Worm (Caenorhabditis elegans) whole organism, L4 larva: Measurements from ENCODE around the gene Y22D7AL.1.

Experiments
- F26F4.8 ChIP-seq: fragments of 200-800 bp; sonication (Bioruptor generic); conservative IDR thresholded peaks from 2 replicates; pipeline ENCODE4 v1.3.6; 2022; ENCODE audit warnings: missing genetic modification characterization, missing compliant biosample characterization
- F44E2.7 ChIP-seq: fragments of 200-800 bp; sonication (Bioruptor generic); IDR thresholded peaks from 2 replicates; pipeline ENCODE4 v2.1.2; 2022; ENCODE audit warnings: missing genetic modification characterization, missing compliant biosample characterization
- T20F7.1 ChIP-seq: fragments of 200-800 bp; sonication (Bioruptor generic); optimal IDR thresholded peaks from 2 replicates; lab custom pipeline; 2018; ENCODE audit warnings: mild to moderate bottlenecking, missing genetic modification characterization, missing compliant biosample characterization
- T26A8.4 ChIP-seq: fragments of 200-800 bp; sonication (Bioruptor generic); IDR thresholded peaks from 2 replicates; pipeline ENCODE4 v1.3.6; 2022; ENCODE audit warnings: missing genetic modification characterization, missing compliant biosample characterization
- Y75B8A.6 ChIP-seq: fragments of 200-800 bp; sonication (Bioruptor generic); IDR thresholded peaks from 2 replicates; pipeline ENCODE4 v1.3.6; 2022; ENCODE audit warnings: missing genetic modification reagents, missing genetic modification characterization, missing compliant biosample characterization
- aha-1 ChIP-seq: fragments of 150-350 bp; peaks from one replicate; lab custom pipeline; 2014; ENCODE audit warnings: missing biosample characterization, missing genetic modification characterization
- aly-2 ChIP-seq: sonication (generic microtip); optimal IDR thresholded peaks from 2 replicates; lab custom pipeline; 2018; ENCODE audit warnings: missing biosample characterization, missing genetic modification characterization
- ama-1 ChIP-seq: fragments of 150-350 bp; optimal IDR thresholded peaks from 2 replicates; lab custom pipeline; 2014; ENCODE audit warnings: inconsistent platforms, mixed read lengths
- arid-1 ChIP-seq: fragments of 200-800 bp; sonication (Bioruptor generic); conservative IDR thresholded peaks from 2 replicates; pipeline ENCODE4 v1.3.6; 2022; ENCODE audit warnings: missing genetic modification reagents, missing genetic modification characterization, missing compliant biosample characterization
- ceh-28 ChIP-seq: fragments of 150-350 bp; optimal IDR thresholded peaks from 2 replicates; lab custom pipeline; 2014; ENCODE audit warnings: missing biosample characterization, missing genetic modification reagents, missing genetic modification characterization
- ceh-62 ChIP-seq: sonication (generic microtip); optimal IDR thresholded peaks from 2 replicates; lab custom pipeline; 2017; ENCODE audit warnings: missing biosample characterization, missing genetic modification characterization
- daf-12 ChIP-seq: fragments of 150-350 bp; optimal IDR thresholded peaks from 2 replicates; lab custom pipeline; 2014; ENCODE audit warnings: missing biosample characterization, missing genetic modification reagents, missing genetic modification characterization
- daf-16 ChIP-seq, 3 experiments: sonication (generic microtip); optimal IDR thresholded peaks; 2 replicates each; lab custom pipeline; 2016 to 2017; ENCODE audit warnings: missing genetic modification characterization in 3 of 3, missing genetic modification reagents in 3 of 3, mild to moderate bottlenecking in 2 of 3, missing compliant biosample characterization in 2 of 3, missing biosample characterization in 1 of 3, moderate library complexity in 1 of 3
- dmd-6 ChIP-seq: fragments of 200-800 bp; sonication (Bioruptor generic); IDR thresholded peaks from 2 replicates; pipeline ENCODE4 v1.3.6; 2022; ENCODE audit warnings: missing genetic modification reagents, missing genetic modification characterization, missing compliant biosample characterization
- duxl-1 ChIP-seq: sonication (generic microtip); optimal IDR thresholded peaks from 2 replicates; lab custom pipeline; 2016; ENCODE audit warnings: mild to moderate bottlenecking, missing genetic modification characterization, moderate library complexity, missing compliant biosample characterization; ENCODE audit not compliant: poor library complexity
- egl-27 ChIP-seq: sonication (generic microtip); optimal IDR thresholded peaks from 3 replicates; lab custom pipeline; 2017; ENCODE audit warnings: missing biosample characterization, missing genetic modification reagents, missing genetic modification characterization
- egl-43 ChIP-seq: fragments of 200-800 bp; sonication (Bioruptor generic); IDR thresholded peaks from 2 replicates; pipeline ENCODE4 v1.3.6; 2022; ENCODE audit warnings: missing genetic modification reagents, missing genetic modification characterization, missing compliant biosample characterization
- gei-8 ChIP-seq: fragments of 200-800 bp; sonication (Bioruptor generic); optimal IDR thresholded peaks from 2 replicates; lab custom pipeline; 2018; ENCODE audit warnings: mild to moderate bottlenecking, missing genetic modification characterization, missing compliant biosample characterization
- hif-1 ChIP-seq, 2 experiments: sonication (generic microtip); optimal IDR thresholded peaks; 2 replicates each; lab custom pipeline; 2016 to 2017; ENCODE audit warnings: missing compliant biosample characterization in 2 of 2, missing genetic modification characterization in 2 of 2, missing genetic modification reagents in 2 of 2, missing genotype in 2 of 2, mild to moderate bottlenecking in 1 of 2
- hlh-11 ChIP-seq: fragments of 200-800 bp; sonication (Bioruptor generic); optimal IDR thresholded peaks from 2 replicates; lab custom pipeline; 2018; ENCODE audit warnings: mild to moderate bottlenecking, missing genetic modification characterization, missing compliant biosample characterization
- hlh-30 ChIP-seq: sonication (generic microtip); optimal IDR thresholded peaks from 2 replicates; lab custom pipeline; 2017; ENCODE audit warnings: antibody characterized with exemption, mild to moderate bottlenecking, missing genetic modification characterization, missing compliant biosample characterization; ENCODE audit not compliant: insufficient read depth
- lim-7 ChIP-seq: fragments of 200-800 bp; sonication (Bioruptor generic); IDR thresholded peaks from 2 replicates; pipeline ENCODE4 v1.3.6; 2022; ENCODE audit warnings: missing genetic modification characterization, missing compliant biosample characterization
- lin-15B ChIP-seq: fragments of 150-350 bp; sonication (generic microtip); optimal IDR thresholded peaks from 3 replicates; lab custom pipeline; 2014; ENCODE audit warnings: missing biosample characterization, missing genetic modification characterization
- lin-29 ChIP-seq: fragments of 200-800 bp; sonication (Bioruptor generic); IDR thresholded peaks from 2 replicates; pipeline ENCODE4 v1.3.6; 2022; ENCODE audit warnings: missing genetic modification reagents, missing genetic modification characterization, missing compliant biosample characterization
- lin-38 ChIP-seq: fragments of 200-800 bp; sonication (Bioruptor generic); IDR thresholded peaks from 2 replicates; pipeline ENCODE4 v1.3.6; 2022; ENCODE audit warnings: missing genetic modification reagents, missing genetic modification characterization, missing compliant biosample characterization
- lin-39 ChIP-seq: fragments of 150-350 bp; optimal IDR thresholded peaks from 2 replicates; lab custom pipeline; 2014; ENCODE audit warnings: missing biosample characterization, missing genetic modification reagents, missing genetic modification characterization
- mdl-1 ChIP-seq, 2 experiments: fragments of 150-350 bp in 1 of 2; sonication (generic microtip) in 1 of 2; optimal IDR thresholded peaks; 2 replicates each; lab custom pipeline; 2014 to 2017; ENCODE audit warnings: missing biosample characterization in 2 of 2, missing genetic modification characterization in 2 of 2
- mep-1 ChIP-seq: fragments of 150-350 bp; sonication (generic microtip); optimal IDR thresholded peaks from 3 replicates; lab custom pipeline; 2014; ENCODE audit warnings: missing biosample characterization, missing genetic modification characterization
- mes-2 ChIP-seq: sonication (generic microtip); optimal IDR thresholded peaks from 2 replicates; lab custom pipeline; 2016; ENCODE audit warnings: missing genotype, mild to moderate bottlenecking, missing genetic modification characterization, missing compliant biosample characterization; ENCODE audit not compliant: poor library complexity, severe bottlenecking
- mxl-2 ChIP-seq: fragments of 200-800 bp; sonication (Bioruptor generic); conservative IDR thresholded peaks from 2 replicates; pipeline ENCODE4 v1.3.6; 2022; ENCODE audit warnings: missing genetic modification reagents, missing genetic modification characterization, missing compliant biosample characterization
- mxl-3 ChIP-seq: fragments of 200-800 bp; sonication (Bioruptor generic); optimal IDR thresholded peaks from 2 replicates; lab custom pipeline; 2018; ENCODE audit warnings: mild to moderate bottlenecking, missing genetic modification characterization, missing compliant biosample characterization
- nhr-102 ChIP-seq: sonication (generic microtip); optimal IDR thresholded peaks from 2 replicates; lab custom pipeline; 2016; ENCODE audit warnings: mild to moderate bottlenecking, missing genetic modification characterization, moderate library complexity, missing compliant biosample characterization
- nhr-111 ChIP-seq: fragments of 200-800 bp; sonication (Bioruptor generic); optimal IDR thresholded peaks from 2 replicates; lab custom pipeline; 2018; ENCODE audit warnings: mild to moderate bottlenecking, missing genetic modification characterization, missing compliant biosample characterization
- nhr-237 ChIP-seq: sonication (generic microtip); optimal IDR thresholded peaks from 2 replicates; lab custom pipeline; 2017; ENCODE audit warnings: missing biosample characterization, missing genetic modification characterization
- nhr-25 ChIP-seq: sonication (generic microtip); optimal IDR thresholded peaks from 2 replicates; lab custom pipeline; 2017; ENCODE audit warnings: missing genetic modification characterization, mild to moderate bottlenecking, missing compliant biosample characterization, antibody characterized with exemption, moderate library complexity, borderline replicate concordance; ENCODE audit not compliant: insufficient read depth
- nhr-42 ChIP-seq: fragments of 200-800 bp; sonication (Bioruptor generic); IDR thresholded peaks from 2 replicates; pipeline ENCODE4 v1.3.6; 2022; ENCODE audit warnings: missing genetic modification characterization, missing compliant biosample characterization
- nhr-48 ChIP-seq: sonication (generic microtip); optimal IDR thresholded peaks from 2 replicates; lab custom pipeline; 2016; ENCODE audit warnings: mild to moderate bottlenecking, missing genetic modification characterization, missing compliant biosample characterization
- nhr-77 ChIP-seq: fragments of 150-350 bp; optimal IDR thresholded peaks from 2 replicates; lab custom pipeline; 2014; ENCODE audit warnings: missing biosample characterization, missing genetic modification characterization
- saeg-2 ChIP-seq: fragments of 200-800 bp; sonication (Bioruptor generic); IDR thresholded peaks from 2 replicates; pipeline ENCODE4 v1.3.6; 2022; ENCODE audit warnings: missing genetic modification reagents, missing genetic modification characterization, missing compliant biosample characterization
- sdz-12 ChIP-seq: fragments of 200-800 bp; sonication (Bioruptor generic); optimal IDR thresholded peaks from 2 replicates; lab custom pipeline; 2018; ENCODE audit warnings: mild to moderate bottlenecking, missing genetic modification characterization, missing compliant biosample characterization
- snpc-4 ChIP-seq: fragments of 150-350 bp; optimal IDR thresholded peaks from 2 replicates; lab custom pipeline; 2014; ENCODE audit warnings: missing biosample characterization, missing genetic modification characterization
- tra-1 ChIP-seq: fragments of 200-800 bp; sonication (Bioruptor generic); IDR thresholded peaks from 2 replicates; pipeline ENCODE4 v1.3.6; 2022; ENCODE audit warnings: missing genetic modification reagents, missing genetic modification characterization, missing compliant biosample characterization
- vab-7 ChIP-seq: fragments of 200-800 bp; sonication (Bioruptor generic); IDR thresholded peaks from 2 replicates; pipeline ENCODE4 v1.3.6; 2022; ENCODE audit warnings: missing genetic modification reagents, missing genetic modification characterization, missing compliant biosample characterization
- zip-2 ChIP-seq: fragments of 150-350 bp; optimal IDR thresholded peaks from 2 replicates; lab custom pipeline; 2014; ENCODE audit warnings: missing biosample characterization, missing genetic modification characterization
- ztf-7 ChIP-seq: fragments of 150-350 bp; optimal IDR thresholded peaks from 2 replicates; lab custom pipeline; 2014; ENCODE audit warnings: missing biosample characterization, missing genetic modification characterization

Gene Y22D7AL.1

ce11 chrIII:1613933-1614332, 38.3 kb upstream of the Y22D7AL.1 start, which contains the start of gene Y22D7AL.9:
Gene Y22D7AL.9 (minus strand): TSS chrIII:1614033.
- TF ChIP-seq hif-1 (tag; optimal IDR thresholded peaks at IDR 0.05; lab: Kevin White, UChicago) (no peak), nhr-237 (tag; lab: Kevin White, UChicago) (no peak), T20F7.1 (GFP tag; lab: Kevin White, UChicago) (no peak), nhr-102 (tag; lab: Kevin White, UChicago) (no peak), mxl-2 (GFP tag; lab: Robert Waterston, UW) (no peak), saeg-2 (GFP tag; lab: Robert Waterston, UW) (no peak), nhr-48 (no peak), F26F4.8 (no peak), nhr-42 (GFP tag; lab: Robert Waterston, UW) (no peak), lin-38 (GFP tag; lab: Robert Waterston, UW) (no peak), nhr-25 (tag; lab: Kevin White, UChicago) (no peak), egl-27 (no peak), ama-1 (lab: Kevin White, UChicago) (no peak), snpc-4 (tag; lab: Kevin White, UChicago) (no peak), F44E2.7 (GFP tag; lab: Robert Waterston, UW) (no peak), duxl-1 (tag; lab: Kevin White, UChicago) (no peak), lim-7 (GFP tag; lab: Robert Waterston, UW) (no peak), aly-2 (tag; lab: Kevin White, UChicago) (no peak)

- no peak for TF ChIP-seq mxl-3 (GFP tag; lab: Kevin White, UChicago)
- no peak for TF ChIP-seq lin-39 (tag; lab: Kevin White, UChicago)
- TF ChIP-seq tra-1 (GFP tag; lab: Robert Waterston, UW) = no peak
- TF ChIP-seq nhr-77 (tag; lab: Kevin White, UChicago) = no peak
- TF ChIP-seq dmd-6 (GFP tag; lab: Robert Waterston, UW) = no peak
- TF ChIP-seq lim-7 (GFP tag; lab: Robert Waterston, UW) = no peak
- no peak for TF ChIP-seq aly-2 (tag; lab: Kevin White, UChicago)
- no peak for TF ChIP-seq daf-12
- TF ChIP-seq ama-1 (lab: Kevin White, UChicago) = no peak
- no peak for TF ChIP-seq mep-1 (tag; lab: Kevin White, UChicago)
- TF ChIP-seq lin-29 (GFP tag; lab: Robert Waterston, UW) = no peak
- TF ChIP-seq mes-2 (tag; lab: Kevin White, UChicago) = no peak
- no peak for TF ChIP-seq ceh-28 (tag; lab: Kevin White, UChicago)
- TF ChIP-seq hlh-11 (tag; lab: Kevin White, UChicago) = no peak
- no peak for TF ChIP-seq aha-1 (tag; lab: Kevin White, UChicago)
- no peak for TF ChIP-seq ceh-62
- no peak for TF ChIP-seq ztf-7 (tag; lab: Kevin White, UChicago)
- TF ChIP-seq sdz-12 (GFP tag; lab: Kevin White, UChicago) = no peak
- TF ChIP-seq mdl-1 (tag; optimal IDR thresholded peaks at IDR 0.05; lab: Kevin White, UChicago) = no peak
- TF ChIP-seq nhr-111 (GFP tag; lab: Kevin White, UChicago) = no peak
Measured at ce11 chrIII:1614412-1614811, 37.9 kb upstream of the Y22D7AL.1 start.

ce11 chrIII:1616245-1617026, 35.8 kb upstream of the Y22D7AL.1 start:
- TF ChIP-seq lin-15B (tag; lab: Kevin White, UChicago) (peak; percentile 29), snpc-4 (tag; lab: Kevin White, UChicago) (no peak), Y75B8A.6 (peak; percentile 51; the same call in 1 of the 2 replicates), daf-16 (GFP tag; optimal IDR thresholded peaks at IDR 0.05; lab: Kevin White, UChicago) (peak; percentile 2 to 49), daf-16 (tag; optimal IDR thresholded peaks at IDR 0.05; lab: Kevin White, UChicago) (peak; percentile 14), mep-1 (tag; lab: Kevin White, UChicago) (peak; percentile 59), hlh-30 (peak; percentile 28), nhr-102 (tag; lab: Kevin White, UChicago) (peak; percentile 74), vab-7 (peak; percentile 52; the same call in 1 of the 2 replicates), T20F7.1 (GFP tag; lab: Kevin White, UChicago) (no peak), F26F4.8 (no peak), lin-39 (tag; lab: Kevin White, UChicago) (no peak), arid-1 (GFP tag; lab: Robert Waterston, UW) (peak; percentile 75), zip-2 (no peak), egl-43 (GFP tag; lab: Robert Waterston, UW) (peak; percentile 78), T26A8.4 (GFP tag; lab: Robert Waterston, UW) (peak; percentile 52), dmd-6 (GFP tag; lab: Robert Waterston, UW) (peak; percentile 21; the same call in 1 of the 2 replicates), gei-8 (GFP tag; lab: Kevin White, UChicago) (peak; percentile 61)
